Worm (Caenorhabditis elegans): ENCODE measurements around the gene shpk-1.
A peak's percentile ranks its signal among the peaks of the same experiment; 100 is the strongest.

shpk-1 gene

ce11 chrIII:13635730-13636360 is 28.0 kb downstream of the shpk-1 start:
- TF ChIP-seq swsn-7 (tag; optimal IDR thresholded peaks at IDR 0.05) (peak; percentile 13), nhr-84 (tag; optimal IDR thresholded peaks at IDR 0.05) (no peak), skn-1 (tag; optimal IDR thresholded peaks at IDR 0.05) (no peak), ceh-82 (tag; optimal IDR thresholded peaks at IDR 0.05) (peak in 2 of 3 experiments; percentile 27 to 54), pqm-1 (tag; optimal IDR thresholded peaks at IDR 0.05) (no peak), C16A3.4 (tag; optimal IDR thresholded peaks at IDR 0.05) (no peak), sox-4 (tag; optimal IDR thresholded peaks at IDR 0.05) (no peak), tlp-1 (tag; optimal IDR thresholded peaks at IDR 0.05) (no peak), vab-15 (tag; optimal IDR thresholded peaks at IDR 0.05) (no peak), dsc-1 (tag; optimal IDR thresholded peaks at IDR 0.05) (peak; percentile 33), sptf-1 (tag; optimal IDR thresholded peaks at IDR 0.05) (no peak), nhr-90 (tag; optimal IDR thresholded peaks at IDR 0.05; ENCODE audit: poor library complexity) (no peak), nhr-20 (tag; optimal IDR thresholded peaks at IDR 0.05) (no peak), zag-1 (tag; optimal IDR thresholded peaks at IDR 0.05) (no peak), pag-3 (tag; optimal IDR thresholded peaks at IDR 0.05; ENCODE audit: borderline replicate concordance, insufficient read depth) (no peak), fkh-4 (tag; optimal IDR thresholded peaks at IDR 0.05; ENCODE audit: borderline replicate concordance) (no peak), efl-1 (optimal IDR thresholded peaks at IDR 0.05) (peak in 1 of 2 experiments; percentile 4), efl-1 (GFP tag; optimal IDR thresholded peaks at IDR 0.05 in 1 of 2) (peak in 1 of 2 experiments; percentile 71), nhr-28 (tag; optimal IDR thresholded peaks at IDR 0.05) (no peak), pax-3 (tag; optimal IDR thresholded peaks at IDR 0.05) (no peak), mdl-1 (tag; optimal IDR thresholded peaks at IDR 0.05) (no peak), lin-14 (GFP tag; optimal IDR thresholded peaks at IDR 0.05) (peak; percentile 82), fkh-10 (GFP tag; optimal IDR thresholded peaks at IDR 0.05) (peak; percentile 74), hlh-17 (GFP tag; optimal IDR thresholded peaks at IDR 0.05; ENCODE audit: borderline replicate concordance) (no peak), ztf-4 (tag; optimal IDR thresholded peaks at IDR 0.05) (no peak), nhr-85 (tag) (no peak), alr-1 (tag; optimal IDR thresholded peaks at IDR 0.05; ENCODE audit: borderline replicate concordance) (no peak), unc-98 (GFP tag; IDR thresholded peaks at IDR 0.05) (no peak), blmp-1 (tag; optimal IDR thresholded peaks at IDR 0.05) (no peak), nhr-47 (tag; optimal IDR thresholded peaks at IDR 0.05) (no peak), xbp-1 (tag; optimal IDR thresholded peaks at IDR 0.05) (no peak), ceh-63 (GFP tag; optimal IDR thresholded peaks at IDR 0.05) (no peak), lsy-2 (tag; optimal IDR thresholded peaks at IDR 0.05) (peak in 1 of 2 experiments; percentile 20), rnt-1 (tag; optimal IDR thresholded peaks at IDR 0.05) (peak; percentile 23), hlh-4 (tag; optimal IDR thresholded peaks at IDR 0.05) (no peak), unc-86 (tag; optimal IDR thresholded peaks at IDR 0.05) (no peak), C34B4.2 (tag; optimal IDR thresholded peaks at IDR 0.05) (no peak), lir-3 (tag; optimal IDR thresholded peaks at IDR 0.05; ENCODE audit: poor library complexity) (no peak), nhr-11 (tag; optimal IDR thresholded peaks at IDR 0.05) (no peak), unc-130 (tag; optimal IDR thresholded peaks at IDR 0.05) (no peak), ama-1 (optimal IDR thresholded peaks at IDR 0.05) (no peak), sup-37 (GFP tag; optimal IDR thresholded peaks at IDR 0.05) (no peak), zip-4 (GFP tag; optimal IDR thresholded peaks at IDR 0.05) (no peak), snpc-4 (tag; optimal IDR thresholded peaks at IDR 0.05) (peak; percentile 72), ets-5 (GFP tag; IDR thresholded peaks at IDR 0.05) (no peak), ztf-11 (tag; optimal IDR thresholded peaks at IDR 0.05) (no peak), dpl-1 (GFP tag; optimal IDR thresholded peaks at IDR 0.05) (peak in 1 of 3 experiments; percentile 14), nhr-76 (tag; optimal IDR thresholded peaks at IDR 0.05) (no peak), lin-13 (GFP tag; optimal IDR thresholded peaks at IDR 0.05) (peak; percentile 5), ceh-8 (GFP tag; optimal IDR thresholded peaks at IDR 0.05) (no peak), unc-62 (GFP tag; optimal IDR thresholded peaks at IDR 0.05) (no peak), fkh-8 (tag; optimal IDR thresholded peaks at IDR 0.05) (no peak), mep-1 (tag; optimal IDR thresholded peaks at IDR 0.05) (no peak)
